Worm (Caenorhabditis elegans) whole organism, dauer: ENCODE data around the gene fbxb-9.
A peak's percentile ranks its signal among the peaks of the same experiment; 100 is the strongest.
"Not testable (repeated sequence)": the region's sequence is repeated elsewhere in the genome, so short reads cannot be mapped to it uniquely, and the experiment has no call there.

Experiments
- unc-62 ChIP-seq: sonication (generic microtip); optimal IDR thresholded peaks from 2 replicates; lab custom pipeline; 2017; ENCODE audit warnings: missing biosample characterization, missing genetic modification reagents, missing genetic modification characterization

The fbxb-9 gene

ce11 chrIV:11164831-11165230, 2.5 kb upstream of the fbxb-9 start, which contains the start of gene C08F8.6:
TSS of gene C08F8.6 (minus strand) at chrIV:11164931.
- TF ChIP-seq unc-62: no peak

DNA sequence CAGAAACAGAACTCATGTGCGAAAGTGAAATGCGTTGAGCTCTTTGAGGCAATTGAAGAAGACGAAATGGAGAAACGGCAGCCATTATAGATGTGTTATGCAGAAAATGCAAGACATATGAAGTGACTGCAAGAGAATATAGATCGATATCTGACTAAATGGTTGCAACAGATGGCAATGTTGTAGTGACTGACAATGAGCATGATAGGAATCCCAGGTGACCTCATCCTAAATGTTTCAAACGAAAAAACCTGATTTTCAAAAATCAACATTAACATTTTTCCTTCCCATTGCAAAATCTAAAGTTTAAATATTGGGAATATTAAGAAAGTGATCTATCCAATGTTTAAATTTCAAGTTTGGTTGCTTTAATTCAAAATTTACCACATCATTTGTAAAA, 1.6 kb downstream of the fbxb-9 start, which contains the start of gene C08F8.15:
TSS of gene C08F8.15 (minus strand) at position 101 of the 400 bp plus-strand sequence.
- TF ChIP-seq unc-62: no peak

ce11 chrIV:11159886-11160285, 2.5 kb downstream of the fbxb-9 start, which contains the start of gene mboa-4:
TSS of gene mboa-4 (minus strand) at chrIV:11159986.
- TF ChIP-seq unc-62: no peak

DNA sequence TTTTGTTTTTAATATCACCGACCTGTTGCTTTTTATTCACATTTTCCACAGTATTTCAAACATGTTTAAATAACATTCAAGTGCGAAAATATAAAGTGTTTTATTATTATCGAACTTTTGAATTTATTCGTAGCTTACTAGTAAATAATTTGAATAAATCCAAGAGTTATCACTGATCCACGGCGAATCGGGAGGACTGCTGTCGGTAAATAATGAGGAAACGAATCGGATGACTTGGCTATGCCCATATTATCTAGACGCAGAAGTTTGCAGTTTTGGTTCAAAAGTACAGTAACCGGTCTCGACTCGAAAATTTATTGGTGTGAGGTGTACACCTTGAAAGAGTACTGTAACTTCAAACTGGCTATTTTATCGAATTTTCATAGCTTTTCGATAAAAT, 5.8 kb downstream of the fbxb-9 start:
- no peak for TF ChIP-seq unc-62

DNA sequence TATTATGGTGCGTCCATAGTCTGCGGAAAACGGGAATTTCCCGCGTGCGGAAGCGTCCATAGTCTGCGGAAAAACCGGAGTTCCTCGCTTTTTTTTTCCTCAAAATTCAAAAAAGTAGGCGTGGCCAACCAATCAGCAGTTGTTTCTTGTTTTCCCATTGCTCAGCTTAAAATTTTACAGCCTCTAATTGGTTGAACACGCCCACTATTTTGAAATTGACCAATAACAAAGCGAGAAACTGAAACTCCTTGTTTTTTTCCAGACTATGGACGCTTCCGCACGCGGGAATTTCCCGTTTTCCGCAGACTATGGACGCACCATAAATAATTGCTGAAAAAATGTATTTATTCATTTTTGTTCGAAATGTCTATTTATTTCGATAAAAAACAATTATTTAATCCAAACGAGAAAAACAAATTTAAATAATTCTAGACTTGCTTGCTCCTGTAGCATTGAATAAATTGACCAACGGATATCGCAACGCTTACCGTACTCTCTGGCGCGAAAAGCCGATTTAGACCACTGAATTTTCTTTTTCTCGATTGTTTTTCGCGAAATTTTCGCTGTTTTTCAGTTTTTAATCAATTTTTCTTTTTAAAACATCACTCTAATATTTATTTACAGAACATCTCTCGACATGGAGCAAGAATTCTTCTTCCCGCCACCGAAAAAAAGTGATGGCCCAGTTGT, 7.8 kb downstream of the fbxb-9 start, which contains the start of gene C08F8.3:
TSS of gene C08F8.3 (plus strand) at position 620 of the 690 bp plus-strand sequence.
- TF ChIP-seq unc-62: not testable (repeated sequence)

DNA sequence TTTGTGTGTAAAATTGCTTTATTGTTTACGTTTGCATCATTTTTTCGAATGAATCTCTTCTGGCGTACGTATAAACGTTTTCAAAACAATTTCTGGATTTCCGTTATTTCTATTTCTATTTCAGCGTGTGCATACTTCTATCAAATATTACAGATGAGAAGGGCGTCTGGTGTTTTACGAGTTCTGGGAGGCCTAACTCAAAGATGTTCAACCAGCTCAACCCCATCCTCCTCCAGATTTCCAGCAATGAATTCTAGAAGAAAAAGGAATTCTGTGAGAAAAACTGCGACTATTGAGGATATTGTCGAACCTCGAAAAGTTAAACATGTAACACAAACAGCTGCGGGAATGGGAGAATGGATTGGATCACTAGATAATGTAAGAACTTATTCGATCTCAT, 11.5 kb downstream of the fbxb-9 start, which contains the start of gene C08F8.2:
TSS of gene C08F8.2 (plus strand) at position 154 of the 400 bp plus-strand sequence.
- TF ChIP-seq unc-62: no peak

- TF ChIP-seq unc-62: peak; percentile 13
These were observed 12.7 kb downstream of the fbxb-9 start, which contains the start of the genes F01G4.6 and pfd-1 for ce11 chrIV:11149454-11150163. TSS of gene F01G4.6 (minus strand) at chrIV:11149504. TSS of gene pfd-1 (plus strand) at chrIV:11150113.

- no peak for TF ChIP-seq unc-62
These were observed 13.5 kb downstream of the fbxb-9 start for ce11 chrIV:11148788-11149366.

DNA sequence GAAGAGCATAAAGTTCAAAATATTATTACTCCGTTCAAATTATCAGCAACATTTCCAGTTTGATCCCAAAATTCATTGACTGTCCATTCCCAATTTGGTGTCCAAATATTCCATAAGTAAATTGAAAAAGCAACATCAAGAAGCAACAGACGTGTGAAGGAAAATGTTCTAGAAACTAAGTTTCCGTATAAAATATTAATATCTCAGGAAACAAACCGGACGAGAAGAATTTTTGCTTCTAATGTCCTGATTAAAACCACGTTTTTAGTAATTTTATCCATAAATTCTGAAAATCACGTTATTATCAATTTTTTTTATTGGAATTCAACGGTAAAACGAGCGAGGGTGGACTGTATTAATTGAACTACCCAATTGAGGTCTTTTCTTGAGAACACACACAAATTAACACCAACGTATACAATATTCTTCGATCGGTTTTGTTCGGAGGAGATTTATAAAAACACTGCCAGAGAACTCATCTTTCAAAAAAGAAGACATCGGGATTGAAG, 15.3 kb downstream of the fbxb-9 start, which contains the start of gene pigq-1:
TSS of gene pigq-1 (minus strand) at position 286 of the 509 bp plus-strand sequence.
- TF ChIP-seq unc-62: no peak

DNA sequence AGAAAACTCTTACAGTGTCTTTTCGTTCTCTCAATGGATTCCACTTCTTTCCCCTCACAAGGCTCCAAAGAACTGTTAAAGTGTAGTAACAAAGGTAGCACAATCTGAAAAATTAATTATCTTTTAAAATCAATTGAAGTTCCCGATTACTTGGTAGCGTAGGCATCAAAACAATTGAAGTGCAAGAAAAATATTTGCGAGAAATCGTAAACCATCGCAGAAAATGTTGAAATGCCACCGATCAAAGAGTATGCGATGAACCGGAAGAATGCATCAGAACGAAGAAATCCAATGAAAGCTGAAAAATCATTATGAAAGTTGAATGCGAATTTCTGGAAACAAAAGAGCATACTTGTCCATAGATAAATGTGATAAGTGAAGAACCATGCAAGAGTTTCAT, 15.9 kb downstream of the fbxb-9 start:
- TF ChIP-seq unc-62: no peak

DNA sequence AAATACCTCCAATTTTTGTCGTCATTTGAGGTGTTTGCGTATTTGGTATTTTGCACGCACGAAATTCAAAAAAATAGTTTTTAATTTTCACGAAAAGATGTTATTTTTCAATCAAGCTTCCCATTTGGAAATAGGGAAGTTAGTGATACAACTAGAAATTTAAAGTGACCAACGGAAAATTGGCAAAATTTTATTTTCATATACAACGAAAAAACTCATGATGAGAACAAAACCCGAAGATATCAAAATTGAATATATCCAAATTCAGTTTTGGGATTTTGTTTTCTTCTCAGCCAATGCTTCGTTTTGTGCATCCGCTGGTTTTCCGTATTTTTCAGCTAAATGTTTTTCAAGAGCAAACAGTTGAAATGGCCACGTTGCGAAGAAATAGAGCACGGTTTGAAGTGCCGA, 16.4 kb downstream of the fbxb-9 start:
- no peak for TF ChIP-seq unc-62

DNA sequence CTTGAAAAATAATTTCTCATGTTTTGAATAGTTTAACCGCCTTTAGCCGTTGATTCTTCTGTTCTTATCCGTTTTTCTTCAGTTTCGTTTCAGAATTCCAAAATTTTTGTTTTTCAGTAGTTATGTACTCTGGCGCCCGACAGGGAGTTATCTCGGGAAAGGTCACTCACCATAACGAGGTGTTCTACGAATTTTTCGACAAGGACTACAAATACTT, 19.2 kb downstream of the fbxb-9 start, which contains the start of gene F01G4.4:
TSS of gene F01G4.4 (plus strand) at position 118 of the 217 bp plus-strand sequence.
- no peak for TF ChIP-seq unc-62

DNA sequence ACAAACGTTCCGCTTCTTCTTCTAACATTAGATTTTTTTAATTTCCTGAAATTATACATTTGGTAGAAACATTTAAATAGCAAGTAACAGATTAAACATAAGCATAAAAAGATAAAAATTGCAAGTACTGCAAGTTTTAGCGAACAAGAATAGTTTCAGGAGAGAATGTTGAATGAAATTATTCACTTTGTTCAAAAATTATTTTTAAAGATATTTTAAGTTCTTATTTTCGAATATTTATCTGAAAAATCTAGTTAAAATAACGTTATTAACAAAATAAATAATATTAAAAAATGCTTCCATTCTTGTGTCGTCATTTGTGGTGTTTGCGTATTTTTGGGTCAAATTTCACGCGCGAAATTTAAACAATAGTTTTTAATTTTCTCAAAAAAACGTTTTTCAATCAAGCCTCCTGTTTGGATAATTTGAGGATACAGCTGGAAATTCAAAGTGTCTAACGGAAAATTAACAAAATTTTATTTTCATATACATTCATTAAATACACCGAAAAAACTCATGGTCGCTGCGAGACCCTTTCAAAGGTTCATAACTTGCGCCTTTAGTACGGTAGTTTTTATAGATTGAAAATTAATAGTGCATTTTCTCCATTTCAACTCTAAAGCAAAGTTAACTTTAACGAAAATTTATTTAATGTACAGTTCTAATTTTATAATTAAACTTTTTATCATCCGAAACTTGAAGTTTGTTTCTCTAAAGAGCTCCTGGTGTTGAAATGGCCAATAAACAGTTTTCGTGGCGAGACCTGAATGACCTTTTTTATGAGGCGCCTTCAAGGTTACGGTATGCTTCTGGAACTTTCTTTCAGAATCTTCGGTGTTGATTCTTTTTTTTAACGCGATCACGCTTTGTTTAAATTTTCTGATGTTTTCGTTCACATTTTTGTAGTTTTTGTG, 19.8 kb downstream of the fbxb-9 start, which contains the start of gene skih-2:
TSS of gene skih-2 (minus strand) at position 51 of the 914 bp plus-strand sequence.
- TF ChIP-seq unc-62: no peak

DNA sequence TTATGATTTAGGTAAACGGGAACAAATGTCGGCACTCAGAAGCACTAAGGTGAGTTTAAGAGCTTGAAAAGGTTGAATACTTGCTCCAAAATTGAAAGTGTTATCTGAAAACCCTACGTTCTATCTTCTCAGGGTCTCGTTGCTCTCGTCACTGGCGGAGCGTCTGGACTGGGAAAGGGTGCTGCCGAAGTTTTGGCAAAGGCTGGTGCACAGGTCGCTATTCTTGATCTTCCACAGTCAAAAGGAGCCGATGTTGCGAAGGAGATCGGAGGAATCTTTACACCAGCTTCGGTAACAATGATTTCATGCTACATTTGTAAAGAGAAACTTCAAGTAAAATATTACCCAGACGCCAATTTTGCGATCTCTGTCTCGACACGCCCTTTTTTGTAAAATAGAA, 31.1 kb downstream of the fbxb-9 start, which contains the start of gene ard-1:
TSS of gene ard-1 (plus strand) at position 12 of the 400 bp plus-strand sequence.
- TF ChIP-seq unc-62: no peak

DNA sequence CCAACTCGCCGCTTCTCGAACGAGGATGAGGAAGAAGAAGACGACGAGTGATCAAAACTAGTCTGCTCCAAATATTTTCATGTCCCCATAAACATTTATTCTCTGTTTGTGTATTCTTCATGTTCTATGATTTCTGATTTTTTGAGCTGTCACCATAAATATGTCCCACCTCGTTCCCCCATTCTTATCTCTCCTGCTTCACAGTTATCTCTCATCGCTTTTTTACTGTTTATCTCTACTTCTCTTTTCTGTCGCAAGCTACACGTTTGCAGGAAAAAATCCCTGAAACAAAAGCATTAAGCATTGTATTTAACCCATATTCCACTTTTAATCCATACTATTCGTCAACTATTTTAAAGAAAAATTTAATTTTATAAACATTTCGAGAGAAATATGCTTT, 31.6 kb downstream of the fbxb-9 start:
- TF ChIP-seq unc-62: no peak

- no peak for TF ChIP-seq unc-62
These were observed 36.3 kb downstream of the fbxb-9 start for ce11 chrIV:11126028-11126427.

ce11 chrIV:11126004-11126027, 36.5 kb downstream of the fbxb-9 start, which contains the start of gene swsn-4:
TSS of gene swsn-4 (plus strand) at chrIV:11126024.
- TF ChIP-seq unc-62: no peak
